Worm (Caenorhabditis elegans) whole organism, L1 larva: Measurements from ENCODE around the gene syx-16.
A peak's percentile ranks its signal among the peaks of the same experiment; 100 is the strongest.

Experiments
- C04F5.9 ChIP-seq: sonication (generic microtip); optimal IDR thresholded peaks from 2 replicates; lab custom pipeline; 2016; ENCODE audit warnings: missing genetic modification characterization, missing compliant biosample characterization
- C34B4.2 ChIP-seq: sonication (generic microtip); optimal IDR thresholded peaks from 2 replicates; lab custom pipeline; 2017; ENCODE audit warnings: mild to moderate bottlenecking, missing genetic modification characterization, missing compliant biosample characterization
- Y116A8C.19 ChIP-seq: sonication (generic microtip); optimal IDR thresholded peaks from 2 replicates; lab custom pipeline; 2016; ENCODE audit warnings: missing compliant biosample characterization, missing genetic modification characterization, borderline replicate concordance
- aha-1 ChIP-seq: fragments of 150-350 bp; optimal IDR thresholded peaks from 2 replicates; lab custom pipeline; 2014; ENCODE audit warnings: missing biosample characterization, missing genetic modification characterization
- aly-2 ChIP-seq: fragments of 150-350 bp; optimal IDR thresholded peaks from 2 replicates; lab custom pipeline; 2014; ENCODE audit warnings: missing biosample characterization, missing genetic modification characterization
- blmp-1 ChIP-seq: fragments of 150-350 bp; optimal IDR thresholded peaks from 2 replicates; lab custom pipeline; 2014; ENCODE audit warnings: missing biosample characterization, missing genetic modification characterization
- ceh-82 ChIP-seq, 3 experiments: fragments of 150-350 bp in 1 of 3; sonication (generic microtip) in 2 of 3; optimal IDR thresholded peaks; 2 replicates each; lab custom pipeline; 2014 to 2017; ENCODE audit warnings: missing biosample characterization in 3 of 3, missing genetic modification characterization in 3 of 3
- dpl-1 ChIP-seq, 3 experiments: fragments of 150-350 bp in 2 of 3; sonication (generic microtip) in 1 of 3; optimal IDR thresholded peaks; 2 replicates each; lab custom pipeline; 2014 to 2017; ENCODE audit warnings: missing biosample characterization in 3 of 3, missing genetic modification characterization in 3 of 3, missing genetic modification reagents in 3 of 3
- efl-1 ChIP-seq, 4 experiments: fragments of 150-350 bp; optimal IDR thresholded peaks in 3 of 4; peaks in 1 of 4; 1 replicate in 1 of 4; 2 replicates in 3 of 4; lab custom pipeline; 2014; ENCODE audit warnings: missing biosample characterization in 2 of 4, missing genetic modification characterization in 2 of 4, missing genetic modification reagents in 2 of 4
- efl-3 ChIP-seq: fragments of 200-800 bp; sonication (Bioruptor generic); optimal IDR thresholded peaks from 2 replicates; lab custom pipeline; 2018; ENCODE audit warnings: mild to moderate bottlenecking, missing genetic modification characterization, missing compliant biosample characterization
- egl-13 ChIP-seq: sonication (generic microtip); optimal IDR thresholded peaks from 2 replicates; lab custom pipeline; 2016; ENCODE audit warnings: missing genotype, missing genetic modification reagents, missing genetic modification characterization, missing compliant biosample characterization
- egl-27 ChIP-seq, 2 experiments: fragments of 150-350 bp in 1 of 2; sonication (generic microtip); optimal IDR thresholded peaks; 3 replicates each; lab custom pipeline; 2017 to 2018; ENCODE audit warnings: missing biosample characterization in 2 of 2, missing genetic modification characterization in 2 of 2, missing genetic modification reagents in 2 of 2
- fkh-8 ChIP-seq: sonication (generic microtip); optimal IDR thresholded peaks from 2 replicates; lab custom pipeline; 2016; ENCODE audit warnings: mild to moderate bottlenecking, missing genetic modification characterization, missing compliant biosample characterization
- fos-1 ChIP-seq: fragments of 150-350 bp; optimal IDR thresholded peaks from 2 replicates; lab custom pipeline; 2014; ENCODE audit warnings: missing biosample characterization, missing genetic modification characterization
- hlh-17 ChIP-seq: fragments of 200-800 bp; sonication (Bioruptor generic); optimal IDR thresholded peaks from 2 replicates; lab custom pipeline; 2018; ENCODE audit warnings: missing genetic modification characterization, mild to moderate bottlenecking, missing compliant biosample characterization, moderate library complexity, borderline replicate concordance
- hpl-2 ChIP-seq: fragments of 150-350 bp; optimal IDR thresholded peaks from 2 replicates; lab custom pipeline; 2014; ENCODE audit warnings: missing biosample characterization, missing genetic modification reagents, missing genetic modification characterization
- irx-1 ChIP-seq: sonication (generic microtip); optimal IDR thresholded peaks from 2 replicates; lab custom pipeline; 2016; ENCODE audit warnings: missing genetic modification characterization, missing compliant biosample characterization
- isw-1 ChIP-seq: fragments of 200-800 bp; sonication (Bioruptor generic); IDR thresholded peaks from 2 replicates; pipeline ENCODE4 v1.3.6; 2022; ENCODE audit warnings: missing genetic modification characterization, missing compliant biosample characterization
- jun-1 ChIP-seq: fragments of 150-350 bp; optimal IDR thresholded peaks from 2 replicates; lab custom pipeline; 2014; ENCODE audit warnings: missing biosample characterization, missing genetic modification reagents, missing genetic modification characterization
- lin-14 ChIP-seq: fragments of 200-800 bp; sonication (Bioruptor generic); optimal IDR thresholded peaks from 2 replicates; lab custom pipeline; 2018; ENCODE audit warnings: mild to moderate bottlenecking, missing genetic modification characterization, moderate library complexity, missing compliant biosample characterization
- lin-15B ChIP-seq: fragments of 150-350 bp; sonication (generic microtip); optimal IDR thresholded peaks from 3 replicates; lab custom pipeline; 2014; ENCODE audit warnings: missing biosample characterization, missing genetic modification characterization
- lin-39 ChIP-seq: fragments of 150-350 bp; optimal IDR thresholded peaks from 2 replicates; lab custom pipeline; 2014; ENCODE audit warnings: missing biosample characterization, missing genetic modification reagents, missing genetic modification characterization
- lir-3 ChIP-seq: sonication (generic microtip); optimal IDR thresholded peaks from 2 replicates; lab custom pipeline; 2016; ENCODE audit warnings: mild to moderate bottlenecking, missing genetic modification characterization, moderate library complexity, missing compliant biosample characterization; ENCODE audit not compliant: poor library complexity
- lsy-2 ChIP-seq, 2 experiments: fragments of 150-350 bp; optimal IDR thresholded peaks; 2 replicates each; lab custom pipeline; 2014; ENCODE audit warnings: missing biosample characterization in 2 of 2, missing genetic modification characterization in 2 of 2
- mdl-1 ChIP-seq, 2 experiments: fragments of 150-350 bp; optimal IDR thresholded peaks; 2 replicates each; lab custom pipeline; 2014 to 2017; ENCODE audit warnings: missing biosample characterization in 2 of 2, missing genetic modification characterization in 2 of 2, inconsistent platforms in 1 of 2
- mef-2 ChIP-seq: fragments of 150-350 bp; optimal IDR thresholded peaks from 2 replicates; lab custom pipeline; 2014; ENCODE audit warnings: missing biosample characterization, missing genetic modification characterization
- mep-1 ChIP-seq: fragments of 150-350 bp; optimal IDR thresholded peaks from 2 replicates; lab custom pipeline; 2014; ENCODE audit warnings: missing biosample characterization, missing genetic modification characterization
- nhr-28 ChIP-seq: fragments of 150-350 bp; optimal IDR thresholded peaks from 2 replicates; lab custom pipeline; 2014; ENCODE audit warnings: missing biosample characterization, missing genetic modification characterization
- nhr-71 ChIP-seq: sonication (generic microtip); optimal IDR thresholded peaks from 2 replicates; lab custom pipeline; 2016; ENCODE audit warnings: mild to moderate bottlenecking, missing genetic modification characterization, moderate library complexity, missing compliant biosample characterization
- nhr-77 ChIP-seq: fragments of 150-350 bp; optimal IDR thresholded peaks from 2 replicates; lab custom pipeline; 2014; ENCODE audit warnings: missing biosample characterization, missing genetic modification characterization
- nhr-84 ChIP-seq: sonication (generic microtip); optimal IDR thresholded peaks from 2 replicates; lab custom pipeline; 2017; ENCODE audit warnings: missing biosample characterization, missing genetic modification characterization
- nhr-85 ChIP-seq: sonication (generic microtip); peaks from one replicate; lab custom pipeline; 2016; ENCODE audit warnings: missing genetic modification characterization, inconsistent platforms, missing compliant biosample characterization
- pag-3 ChIP-seq: sonication (generic microtip); optimal IDR thresholded peaks from 2 replicates; lab custom pipeline; 2017; ENCODE audit warnings: missing genetic modification characterization, mild to moderate bottlenecking, missing compliant biosample characterization, antibody characterized with exemption, borderline replicate concordance; ENCODE audit not compliant: insufficient read depth
- pax-3 ChIP-seq: fragments of 200-800 bp; sonication (Bioruptor generic); optimal IDR thresholded peaks from 2 replicates; lab custom pipeline; 2018; ENCODE audit warnings: mild to moderate bottlenecking, missing genetic modification characterization, moderate library complexity, missing compliant biosample characterization
- pqm-1 ChIP-seq: sonication (generic microtip); optimal IDR thresholded peaks from 3 replicates; lab custom pipeline; 2017; ENCODE audit warnings: missing biosample characterization, missing genetic modification characterization
- rnt-1 ChIP-seq: sonication (generic microtip); optimal IDR thresholded peaks from 2 replicates; lab custom pipeline; 2016; ENCODE audit warnings: mild to moderate bottlenecking, missing genetic modification characterization, moderate library complexity, missing compliant biosample characterization
- skn-1 ChIP-seq: fragments of 150-350 bp; optimal IDR thresholded peaks from 2 replicates; lab custom pipeline; 2014; ENCODE audit warnings: missing biosample characterization, missing genetic modification characterization
- snu-23 ChIP-seq: sonication (generic microtip); optimal IDR thresholded peaks from 2 replicates; lab custom pipeline; 2016; ENCODE audit warnings: missing genetic modification characterization, missing compliant biosample characterization
- sptf-1 ChIP-seq: fragments of 150-350 bp; optimal IDR thresholded peaks from 2 replicates; lab custom pipeline; 2014; ENCODE audit warnings: missing biosample characterization, missing genetic modification characterization
- sup-37 ChIP-seq: fragments of 200-800 bp; sonication (Bioruptor generic); optimal IDR thresholded peaks from 2 replicates; lab custom pipeline; 2018; ENCODE audit warnings: mild to moderate bottlenecking, missing genetic modification characterization, missing compliant biosample characterization
- zip-4 ChIP-seq: fragments of 200-800 bp; sonication (Bioruptor generic); optimal IDR thresholded peaks from 2 replicates; lab custom pipeline; 2018; ENCODE audit warnings: mild to moderate bottlenecking, missing genetic modification characterization, moderate library complexity, missing compliant biosample characterization
- ztf-11 ChIP-seq, 2 experiments: sonication (generic microtip); optimal IDR thresholded peaks; 2 replicates each; lab custom pipeline; 2016 to 2017; ENCODE audit warnings: missing genetic modification characterization in 2 of 2, missing biosample characterization in 1 of 2, missing compliant biosample characterization in 1 of 2
- ztf-4 ChIP-seq: fragments of 150-350 bp; optimal IDR thresholded peaks from 2 replicates; lab custom pipeline; 2014; ENCODE audit warnings: missing biosample characterization, missing genetic modification characterization

Gene syx-16

ce11 chrIII:5225321-5225720 is 16.4 kb upstream of the syx-16 start, which contains the start of gene nex-1:
Gene nex-1 (plus strand): TSS chrIII:5225621.
- TF ChIP-seq nhr-71 (tag; lab: Kevin White, UChicago), result no peak
- no peak for TF ChIP-seq nhr-84 (tag; lab: Kevin White, UChicago)
- no peak for TF ChIP-seq ztf-11 (tag; optimal IDR thresholded peaks at IDR 0.05; lab: Kevin White, UChicago)
- no peak for TF ChIP-seq sptf-1 (tag; lab: Kevin White, UChicago)
- no peak for TF ChIP-seq skn-1 (tag; lab: Kevin White, UChicago)
- TF ChIP-seq rnt-1, result no peak
- TF ChIP-seq isw-1, result no peak
- no peak for TF ChIP-seq aha-1 (tag; lab: Kevin White, UChicago)
- TF ChIP-seq nhr-85 (tag; lab: Kevin White, UChicago), result peak; percentile 50
- TF ChIP-seq mdl-1 (tag; optimal IDR thresholded peaks at IDR 0.05; lab: Kevin White, UChicago), result no peak
- TF ChIP-seq egl-13 (tag; lab: Kevin White, UChicago), result no peak
- TF ChIP-seq hlh-17 (GFP tag; lab: Kevin White, UChicago), result no peak
- TF ChIP-seq hpl-2 (GFP tag; lab: Kevin White, UChicago), result no peak
- peak in 1 of 2 experiments; percentile 7 for TF ChIP-seq lsy-2 (tag; optimal IDR thresholded peaks at IDR 0.05; lab: Kevin White, UChicago)
- TF ChIP-seq sup-37 (GFP tag; lab: Kevin White, UChicago), result no peak
- no peak for TF ChIP-seq Y116A8C.19

ce11 chrIII:5224908-5225307 is 16.0 kb upstream of the syx-16 start:
- TF ChIP-seq fos-1 (tag; lab: Kevin White, UChicago), result peak; percentile 81
- TF ChIP-seq skn-1 (tag; lab: Kevin White, UChicago), result peak; percentile 11
- no peak for TF ChIP-seq lir-3 (tag; lab: Kevin White, UChicago)
- peak; percentile 35 for TF ChIP-seq blmp-1 (tag; lab: Kevin White, UChicago)
- TF ChIP-seq lin-14 (GFP tag; lab: Kevin White, UChicago), result peak; percentile 37
- no peak for TF ChIP-seq nhr-84 (tag; lab: Kevin White, UChicago)
- peak in 1 of 3 experiments; percentile 27 for TF ChIP-seq ceh-82 (tag; optimal IDR thresholded peaks at IDR 0.05; lab: Kevin White, UChicago)
- no peak for TF ChIP-seq nhr-28 (tag; lab: Kevin White, UChicago)
- peak; percentile 6 for TF ChIP-seq snu-23 (GFP tag; lab: Kevin White, UChicago)

ce11 chrIII:5222777-5223176 is 13.9 kb upstream of the syx-16 start:
- TF ChIP-seq nhr-71 (tag; lab: Kevin White, UChicago) (peak; percentile 8), nhr-77 (tag; lab: Kevin White, UChicago) (peak; percentile 12), dpl-1 (GFP tag; optimal IDR thresholded peaks at IDR 0.05; lab: Kevin White, UChicago) (no peak), rnt-1 (no peak), fkh-8 (tag; lab: Kevin White, UChicago) (no peak), lin-14 (GFP tag; lab: Kevin White, UChicago) (peak; percentile 60), aly-2 (tag; lab: Kevin White, UChicago) (no peak), efl-1 (optimal IDR thresholded peaks at IDR 0.05; lab: Kevin White, UChicago) (no peak), efl-1 (GFP tag; optimal IDR thresholded peaks at IDR 0.05 in 1 of 2; lab: Kevin White, UChicago) (peak in 1 of 2 experiments; percentile 67), mep-1 (tag; lab: Kevin White, UChicago) (peak; percentile 35), ztf-4 (tag; lab: Kevin White, UChicago) (no peak), egl-27 (tag; optimal IDR thresholded peaks at IDR 0.05; lab: Kevin White, UChicago) (no peak)

- TF ChIP-seq pqm-1 (tag; lab: Kevin White, UChicago) (no peak), pag-3 (tag; lab: Kevin White, UChicago) (no peak)
Observed at ce11 chrIII:5221820-5222219, 12.9 kb upstream of the syx-16 start.

ce11 chrIII:5218687-5219086 is 9.8 kb upstream of the syx-16 start, which contains the start of gene ZC155.2:
Gene ZC155.2 (plus strand): TSS chrIII:5218987.
- TF ChIP-seq fos-1 (tag; lab: Kevin White, UChicago), result no peak
- TF ChIP-seq hlh-17 (GFP tag; lab: Kevin White, UChicago), result no peak
- no peak for TF ChIP-seq aly-2 (tag; lab: Kevin White, UChicago)
- no peak for TF ChIP-seq lin-15B (tag; lab: Kevin White, UChicago)
- no peak for TF ChIP-seq sptf-1 (tag; lab: Kevin White, UChicago)
- TF ChIP-seq pax-3, result no peak
- TF ChIP-seq C34B4.2 (tag; lab: Kevin White, UChicago), result no peak
- TF ChIP-seq dpl-1 (GFP tag; optimal IDR thresholded peaks at IDR 0.05; lab: Kevin White, UChicago), result no peak
- no peak for TF ChIP-seq ceh-82 (tag; optimal IDR thresholded peaks at IDR 0.05; lab: Kevin White, UChicago)
- TF ChIP-seq jun-1, result no peak
- no peak for TF ChIP-seq irx-1 (tag; lab: Kevin White, UChicago)
- no peak for TF ChIP-seq rnt-1
- no peak for TF ChIP-seq C04F5.9 (tag; lab: Kevin White, UChicago)
- no peak for TF ChIP-seq efl-3
- TF ChIP-seq zip-4 (GFP tag; lab: Kevin White, UChicago), result no peak
- no peak for TF ChIP-seq lin-39 (tag; lab: Kevin White, UChicago)
- no peak for TF ChIP-seq mef-2
